Fruit fly (Drosophila melanogaster): Measurements from ENCODE around the gene CG4793.

CG4793 gene

DNA sequence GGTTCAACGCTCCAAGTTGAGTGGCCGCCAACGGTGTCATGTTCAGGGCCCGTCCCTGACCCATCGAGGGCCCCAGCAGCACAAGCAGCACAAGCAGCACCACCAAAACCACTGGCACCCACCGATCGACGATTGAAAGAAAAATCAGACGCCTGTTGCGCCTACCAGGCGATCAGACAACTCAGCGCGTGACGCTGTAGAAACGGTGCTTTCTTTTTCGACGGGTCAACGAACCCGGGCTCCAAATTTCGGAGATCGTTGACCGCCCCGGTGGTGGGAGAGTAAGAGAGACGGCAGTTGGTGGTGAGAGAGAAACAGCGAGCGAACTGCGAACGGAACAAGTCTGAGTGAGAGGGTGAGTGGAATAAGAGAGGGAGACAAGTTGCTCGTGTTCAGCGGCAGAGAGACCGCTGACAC lies 11.6 kb upstream of the CG4793 start (continued):
- peak in 1 of 2 experiments; percentile 99 for TF ChIP-seq Hr78 (GFP tag; optimal IDR thresholded peaks at IDR 0.05)
- no peak for TF ChIP-seq CG12391 (tag; optimal IDR thresholded peaks at IDR 0.05)
- TF ChIP-seq fd3F (GFP tag; optimal IDR thresholded peaks at IDR 0.05): no peak
- TF ChIP-seq gro (GFP tag; optimal IDR thresholded peaks at IDR 0.05): no peak
- TF ChIP-seq crol (GFP tag; IDR thresholded peaks at IDR 0.05): peak; percentile 91
- TF ChIP-seq Gug (GFP tag; IDR thresholded peaks at IDR 0.05): no peak
- TF ChIP-seq Stat92E (GFP tag; optimal IDR thresholded peaks at IDR 0.05): no peak
- no peak for TF ChIP-seq crc (GFP tag; optimal IDR thresholded peaks at IDR 0.05)
- TF ChIP-seq Awh (GFP tag; IDR thresholded peaks at IDR 0.05): no peak
- TF ChIP-seq CG3407 (GFP tag; optimal IDR thresholded peaks at IDR 0.05): no peak
- peak; percentile 81 for TF ChIP-seq yki (optimal IDR thresholded peaks at IDR 0.05)
- TF ChIP-seq CG6813 (GFP tag; optimal IDR thresholded peaks at IDR 0.05): no peak
- no peak for TF ChIP-seq CG32772 (GFP tag; IDR thresholded peaks at IDR 0.05)
- TF ChIP-seq CG12744 (GFP tag; optimal IDR thresholded peaks at IDR 0.05): no peak
- TF ChIP-seq usp (GFP tag; optimal IDR thresholded peaks at IDR 0.05): peak; percentile 28
- no peak for TF ChIP-seq CG1024 (GFP tag; IDR thresholded peaks at IDR 0.05)
- TF ChIP-seq cas (GFP tag; IDR thresholded peaks at IDR 0.05): no peak
- TF ChIP-seq CG10431 (GFP tag; optimal IDR thresholded peaks at IDR 0.05): no peak
- TF ChIP-seq CG8765 (GFP tag; IDR thresholded peaks at IDR 0.05): no peak
- TF ChIP-seq twi (tag; optimal IDR thresholded peaks at IDR 0.05): no peak
- TF ChIP-seq sc (optimal IDR thresholded peaks at IDR 0.05): no peak
- no peak for TF ChIP-seq sc (GFP tag; optimal IDR thresholded peaks at IDR 0.05)
- no peak for TF ChIP-seq Lim3 (GFP tag; IDR thresholded peaks at IDR 0.05)
- no peak for TF ChIP-seq phol (tag; optimal IDR thresholded peaks at IDR 0.05)
- TF ChIP-seq CG18476 (GFP tag; optimal IDR thresholded peaks at IDR 0.05): no peak
- no peak for TF ChIP-seq HLH54F (GFP tag; optimal IDR thresholded peaks at IDR 0.05)
- no peak for TF ChIP-seq az2 (GFP tag; optimal IDR thresholded peaks at IDR 0.05)
- TF ChIP-seq E2f1 (GFP tag; IDR thresholded peaks at IDR 0.05): no peak
- TF ChIP-seq tup (GFP tag; optimal IDR thresholded peaks at IDR 0.05): no peak
- TF ChIP-seq CG12071 (GFP tag; optimal IDR thresholded peaks at IDR 0.05): no peak
- no peak for TF ChIP-seq CG6254 (GFP tag; optimal IDR thresholded peaks at IDR 0.05)
- 0 out of 3 replicates have a peak, but pooled peaks have one; percentile 12 for TF ChIP-seq Doc3 (GFP tag; IDR thresholded peaks at IDR 0.05; ENCODE audit: partially characterized antibody)
- peak; percentile 92 for TF ChIP-seq kni (GFP tag; optimal IDR thresholded peaks at IDR 0.05)
- TF ChIP-seq sug (tag; optimal IDR thresholded peaks at IDR 0.05): peak; percentile 82
- peak; percentile 98 for TF ChIP-seq kah (GFP tag; optimal IDR thresholded peaks at IDR 0.05)
- TF ChIP-seq CG6791 (GFP tag; IDR thresholded peaks at IDR 0.05; ENCODE audit: partially characterized antibody): 0 out of 3 replicates have a peak, but pooled peaks have one; percentile 42
- no peak for TF ChIP-seq peb (GFP tag; IDR thresholded peaks at IDR 0.05)
- peak; percentile 52 for TF ChIP-seq HLHmδ (GFP tag; optimal IDR thresholded peaks at IDR 0.05)
- no peak for TF ChIP-seq fd102C (GFP tag; optimal IDR thresholded peaks at IDR 0.05)
- no peak for TF ChIP-seq CG8388 (GFP tag; optimal IDR thresholded peaks at IDR 0.05)
- TF ChIP-seq Hr39 (optimal IDR thresholded peaks at IDR 0.05): no peak
- TF ChIP-seq Opbp (GFP tag; IDR thresholded peaks at IDR 0.05; ENCODE audit: partially characterized antibody): 0 out of 3 replicates have a peak, but pooled peaks have one; percentile 44
- peak; percentile 8; the same call in 1 of the 2 replicates for TF ChIP-seq rib (GFP tag; IDR thresholded peaks at IDR 0.05)
- no peak for TF ChIP-seq CG10209 (GFP tag; optimal IDR thresholded peaks at IDR 0.05)
- peak; percentile 47 for TF ChIP-seq Med (GFP tag)
- no peak for TF ChIP-seq btn (GFP tag; optimal IDR thresholded peaks at IDR 0.05)
- no peak for TF ChIP-seq maf-S (GFP tag; optimal IDR thresholded peaks at IDR 0.05)
- TF ChIP-seq CG7556 (GFP tag; optimal IDR thresholded peaks at IDR 0.05): no peak

Measured in whole organism, embryonic.